Worm (Caenorhabditis elegans) whole organism, L1 larva: Measurements from ENCODE around the gene sek-3.
A peak's percentile ranks its signal among the peaks of the same experiment; 100 is the strongest.

Experiments used
- C34B4.2 ChIP-seq: sonication (generic microtip); optimal IDR thresholded peaks from 2 replicates; lab custom pipeline; 2017; ENCODE audit warnings: mild to moderate bottlenecking, missing genetic modification characterization, missing compliant biosample characterization
- aly-2 ChIP-seq: fragments of 150-350 bp; optimal IDR thresholded peaks from 2 replicates; lab custom pipeline; 2014; ENCODE audit warnings: missing biosample characterization, missing genetic modification characterization
- blmp-1 ChIP-seq: fragments of 150-350 bp; optimal IDR thresholded peaks from 2 replicates; lab custom pipeline; 2014; ENCODE audit warnings: missing biosample characterization, missing genetic modification characterization
- ces-1 ChIP-seq: fragments of 150-350 bp; optimal IDR thresholded peaks from 2 replicates; lab custom pipeline; 2014; ENCODE audit warnings: missing biosample characterization, missing genetic modification reagents, missing genetic modification characterization
- dpl-1 ChIP-seq, 3 experiments: fragments of 150-350 bp in 2 of 3; sonication (generic microtip) in 1 of 3; optimal IDR thresholded peaks; 2 replicates each; lab custom pipeline; 2014 to 2017; ENCODE audit warnings: missing biosample characterization in 3 of 3, missing genetic modification characterization in 3 of 3, missing genetic modification reagents in 3 of 3
- dsc-1 ChIP-seq: sonication (generic microtip); optimal IDR thresholded peaks from 2 replicates; lab custom pipeline; 2016; ENCODE audit warnings: mild to moderate bottlenecking, missing genetic modification characterization, missing compliant biosample characterization
- efl-1 ChIP-seq, 4 experiments: fragments of 150-350 bp; optimal IDR thresholded peaks in 3 of 4; peaks in 1 of 4; 1 replicate in 1 of 4; 2 replicates in 3 of 4; lab custom pipeline; 2014; ENCODE audit warnings: missing biosample characterization in 2 of 4, missing genetic modification characterization in 2 of 4, missing genetic modification reagents in 2 of 4
- efl-3 ChIP-seq: fragments of 200-800 bp; sonication (Bioruptor generic); optimal IDR thresholded peaks from 2 replicates; lab custom pipeline; 2018; ENCODE audit warnings: mild to moderate bottlenecking, missing genetic modification characterization, missing compliant biosample characterization
- egl-13 ChIP-seq: sonication (generic microtip); optimal IDR thresholded peaks from 2 replicates; lab custom pipeline; 2016; ENCODE audit warnings: missing genotype, missing genetic modification reagents, missing genetic modification characterization, missing compliant biosample characterization
- egl-27 ChIP-seq, 2 experiments: fragments of 150-350 bp in 1 of 2; sonication (generic microtip); optimal IDR thresholded peaks; 3 replicates each; lab custom pipeline; 2017 to 2018; ENCODE audit warnings: missing biosample characterization in 2 of 2, missing genetic modification characterization in 2 of 2, missing genetic modification reagents in 2 of 2
- elt-2 ChIP-seq: sonication (generic microtip); optimal IDR thresholded peaks from 2 replicates; lab custom pipeline; 2016; ENCODE audit warnings: missing genetic modification characterization, mild to moderate bottlenecking, inconsistent platforms, missing compliant biosample characterization, missing genetic modification reagents
- elt-3 ChIP-seq, 6 experiments: fragments of 150-350 bp in 1 of 6; sonication (generic microtip); optimal IDR thresholded peaks; 2 replicates each; lab custom pipeline; 2017 to 2018; ENCODE audit warnings: missing biosample characterization in 6 of 6, missing genetic modification characterization in 6 of 6, inconsistent platforms in 1 of 6
- fkh-10 ChIP-seq: sonication (generic microtip); optimal IDR thresholded peaks from 2 replicates; lab custom pipeline; 2017; ENCODE audit warnings: missing biosample characterization, missing genetic modification reagents, missing genetic modification characterization
- fkh-4 ChIP-seq: sonication (generic microtip); optimal IDR thresholded peaks from 2 replicates; lab custom pipeline; 2016; ENCODE audit warnings: missing compliant biosample characterization, missing genetic modification characterization, borderline replicate concordance
- fkh-8 ChIP-seq: sonication (generic microtip); optimal IDR thresholded peaks from 2 replicates; lab custom pipeline; 2016; ENCODE audit warnings: mild to moderate bottlenecking, missing genetic modification characterization, missing compliant biosample characterization
- fos-1 ChIP-seq: fragments of 150-350 bp; optimal IDR thresholded peaks from 2 replicates; lab custom pipeline; 2014; ENCODE audit warnings: missing biosample characterization, missing genetic modification characterization
- grh-1 ChIP-seq: fragments of 200-800 bp; sonication (Bioruptor generic); IDR thresholded peaks from 2 replicates; pipeline ENCODE4 v1.3.6; 2022; ENCODE audit warnings: missing genetic modification reagents, missing genetic modification characterization, missing compliant biosample characterization
- hlh-17 ChIP-seq: fragments of 200-800 bp; sonication (Bioruptor generic); optimal IDR thresholded peaks from 2 replicates; lab custom pipeline; 2018; ENCODE audit warnings: missing genetic modification characterization, mild to moderate bottlenecking, missing compliant biosample characterization, moderate library complexity, borderline replicate concordance
- hlh-4 ChIP-seq: sonication (generic microtip); optimal IDR thresholded peaks from 2 replicates; lab custom pipeline; 2016; ENCODE audit warnings: mild to moderate bottlenecking, missing genetic modification characterization, missing compliant biosample characterization
- hpl-2 ChIP-seq: fragments of 150-350 bp; optimal IDR thresholded peaks from 2 replicates; lab custom pipeline; 2014; ENCODE audit warnings: missing biosample characterization, missing genetic modification reagents, missing genetic modification characterization
- isw-1 ChIP-seq: fragments of 200-800 bp; sonication (Bioruptor generic); IDR thresholded peaks from 2 replicates; pipeline ENCODE4 v1.3.6; 2022; ENCODE audit warnings: missing genetic modification characterization, missing compliant biosample characterization
- lin-14 ChIP-seq: fragments of 200-800 bp; sonication (Bioruptor generic); optimal IDR thresholded peaks from 2 replicates; lab custom pipeline; 2018; ENCODE audit warnings: mild to moderate bottlenecking, missing genetic modification characterization, moderate library complexity, missing compliant biosample characterization
- lin-15B ChIP-seq: fragments of 150-350 bp; sonication (generic microtip); optimal IDR thresholded peaks from 3 replicates; lab custom pipeline; 2014; ENCODE audit warnings: missing biosample characterization, missing genetic modification characterization
- lin-35 ChIP-seq, 2 experiments: fragments of 150-350 bp; optimal IDR thresholded peaks; 2 replicates each; lab custom pipeline; 2014; ENCODE audit warnings: missing biosample characterization in 2 of 2, missing genetic modification characterization in 2 of 2, missing genetic modification reagents in 2 of 2
- lin-39 ChIP-seq: fragments of 150-350 bp; optimal IDR thresholded peaks from 2 replicates; lab custom pipeline; 2014; ENCODE audit warnings: missing biosample characterization, missing genetic modification reagents, missing genetic modification characterization
- lir-3 ChIP-seq: sonication (generic microtip); optimal IDR thresholded peaks from 2 replicates; lab custom pipeline; 2016; ENCODE audit warnings: mild to moderate bottlenecking, missing genetic modification characterization, moderate library complexity, missing compliant biosample characterization; ENCODE audit not compliant: poor library complexity
- lsy-2 ChIP-seq, 2 experiments: fragments of 150-350 bp; optimal IDR thresholded peaks; 2 replicates each; lab custom pipeline; 2014; ENCODE audit warnings: missing biosample characterization in 2 of 2, missing genetic modification characterization in 2 of 2
- mab-9 ChIP-seq: fragments of 200-800 bp; sonication (Bioruptor generic); IDR thresholded peaks from 2 replicates; pipeline ENCODE4 v1.3.6; 2022; ENCODE audit warnings: missing genetic modification reagents, missing genetic modification characterization, missing compliant biosample characterization
- mep-1 ChIP-seq: fragments of 150-350 bp; optimal IDR thresholded peaks from 2 replicates; lab custom pipeline; 2014; ENCODE audit warnings: missing biosample characterization, missing genetic modification characterization
- nhr-12 ChIP-seq: sonication (generic microtip); optimal IDR thresholded peaks from 2 replicates; lab custom pipeline; 2017; ENCODE audit warnings: missing biosample characterization, missing genetic modification characterization
- nhr-20 ChIP-seq: sonication (generic microtip); optimal IDR thresholded peaks from 2 replicates; lab custom pipeline; 2016; ENCODE audit warnings: mild to moderate bottlenecking, missing genetic modification characterization, missing compliant biosample characterization
- nhr-71 ChIP-seq: sonication (generic microtip); optimal IDR thresholded peaks from 2 replicates; lab custom pipeline; 2016; ENCODE audit warnings: mild to moderate bottlenecking, missing genetic modification characterization, moderate library complexity, missing compliant biosample characterization
- nhr-84 ChIP-seq: sonication (generic microtip); optimal IDR thresholded peaks from 2 replicates; lab custom pipeline; 2017; ENCODE audit warnings: missing biosample characterization, missing genetic modification characterization
- nhr-85 ChIP-seq: sonication (generic microtip); peaks from one replicate; lab custom pipeline; 2016; ENCODE audit warnings: missing genetic modification characterization, inconsistent platforms, missing compliant biosample characterization
- pag-3 ChIP-seq: sonication (generic microtip); optimal IDR thresholded peaks from 2 replicates; lab custom pipeline; 2017; ENCODE audit warnings: missing genetic modification characterization, mild to moderate bottlenecking, missing compliant biosample characterization, antibody characterized with exemption, borderline replicate concordance; ENCODE audit not compliant: insufficient read depth
- pax-3 ChIP-seq: fragments of 200-800 bp; sonication (Bioruptor generic); optimal IDR thresholded peaks from 2 replicates; lab custom pipeline; 2018; ENCODE audit warnings: mild to moderate bottlenecking, missing genetic modification characterization, moderate library complexity, missing compliant biosample characterization
- pqm-1 ChIP-seq: sonication (generic microtip); optimal IDR thresholded peaks from 3 replicates; lab custom pipeline; 2017; ENCODE audit warnings: missing biosample characterization, missing genetic modification characterization
- rnt-1 ChIP-seq: sonication (generic microtip); optimal IDR thresholded peaks from 2 replicates; lab custom pipeline; 2016; ENCODE audit warnings: mild to moderate bottlenecking, missing genetic modification characterization, moderate library complexity, missing compliant biosample characterization
- snu-23 ChIP-seq: sonication (generic microtip); optimal IDR thresholded peaks from 2 replicates; lab custom pipeline; 2016; ENCODE audit warnings: missing genetic modification characterization, missing compliant biosample characterization
- sox-4 ChIP-seq: sonication (generic microtip); optimal IDR thresholded peaks from 2 replicates; lab custom pipeline; 2016; ENCODE audit warnings: missing genetic modification characterization, missing compliant biosample characterization
- swsn-7 ChIP-seq: sonication (generic microtip); optimal IDR thresholded peaks from 2 replicates; lab custom pipeline; 2016; ENCODE audit warnings: missing genetic modification characterization, missing compliant biosample characterization
- tbx-2 ChIP-seq: sonication (generic microtip); optimal IDR thresholded peaks from 2 replicates; lab custom pipeline; 2016; ENCODE audit warnings: missing genetic modification characterization, missing compliant biosample characterization
- unc-130 ChIP-seq: fragments of 150-350 bp; optimal IDR thresholded peaks from 2 replicates; lab custom pipeline; 2017; ENCODE audit warnings: missing biosample characterization, missing genetic modification characterization, inconsistent platforms
- xbp-1 ChIP-seq: sonication (generic microtip); optimal IDR thresholded peaks from 2 replicates; lab custom pipeline; 2016; ENCODE audit warnings: missing genetic modification characterization, missing compliant biosample characterization
- zag-1 ChIP-seq: fragments of 150-350 bp; optimal IDR thresholded peaks from 2 replicates; lab custom pipeline; 2014; ENCODE audit warnings: missing biosample characterization, missing genetic modification characterization
- zip-4 ChIP-seq: fragments of 200-800 bp; sonication (Bioruptor generic); optimal IDR thresholded peaks from 2 replicates; lab custom pipeline; 2018; ENCODE audit warnings: mild to moderate bottlenecking, missing genetic modification characterization, moderate library complexity, missing compliant biosample characterization
- ztf-11 ChIP-seq, 2 experiments: sonication (generic microtip); optimal IDR thresholded peaks; 2 replicates each; lab custom pipeline; 2016 to 2017; ENCODE audit warnings: missing genetic modification characterization in 2 of 2, missing biosample characterization in 1 of 2, missing compliant biosample characterization in 1 of 2

The sek-3 gene

DNA sequence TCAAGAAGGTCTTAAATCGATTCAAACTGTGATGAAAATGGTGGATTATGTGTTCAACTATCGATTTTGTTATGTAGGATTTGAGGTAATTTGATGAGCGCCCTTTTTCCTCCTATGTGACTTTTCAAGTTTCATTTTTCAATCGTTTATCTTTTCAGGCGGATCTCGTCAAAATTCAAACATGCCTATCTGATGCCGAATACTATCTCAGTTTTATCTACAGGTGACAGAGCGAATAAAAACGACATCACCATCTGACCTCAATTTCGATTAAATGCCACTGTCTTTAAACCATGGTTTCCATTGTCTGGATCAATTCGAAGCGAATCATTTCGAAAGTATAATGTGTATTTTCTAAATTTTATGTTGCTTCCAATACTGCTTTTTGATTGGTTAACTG lies 44.1 kb downstream of the sek-3 start:
- TF ChIP-seq blmp-1 (tag; lab: Kevin White, UChicago) (peak; percentile 74), pax-3 (tag; lab: Kevin White, UChicago) (no peak), egl-13 (tag; lab: Kevin White, UChicago) (no peak), fkh-8 (no peak), xbp-1 (tag; lab: Kevin White, UChicago) (no peak), efl-1 (optimal IDR thresholded peaks at IDR 0.05; lab: Kevin White, UChicago) (no peak), efl-1 (GFP tag; optimal IDR thresholded peaks at IDR 0.05 in 1 of 2; lab: Kevin White, UChicago) (no peak), mep-1 (tag; lab: Kevin White, UChicago) (peak; percentile 18), nhr-85 (tag; lab: Kevin White, UChicago) (peak; percentile 78), pqm-1 (tag; lab: Kevin White, UChicago) (no peak), nhr-71 (no peak), swsn-7 (no peak)

DNA sequence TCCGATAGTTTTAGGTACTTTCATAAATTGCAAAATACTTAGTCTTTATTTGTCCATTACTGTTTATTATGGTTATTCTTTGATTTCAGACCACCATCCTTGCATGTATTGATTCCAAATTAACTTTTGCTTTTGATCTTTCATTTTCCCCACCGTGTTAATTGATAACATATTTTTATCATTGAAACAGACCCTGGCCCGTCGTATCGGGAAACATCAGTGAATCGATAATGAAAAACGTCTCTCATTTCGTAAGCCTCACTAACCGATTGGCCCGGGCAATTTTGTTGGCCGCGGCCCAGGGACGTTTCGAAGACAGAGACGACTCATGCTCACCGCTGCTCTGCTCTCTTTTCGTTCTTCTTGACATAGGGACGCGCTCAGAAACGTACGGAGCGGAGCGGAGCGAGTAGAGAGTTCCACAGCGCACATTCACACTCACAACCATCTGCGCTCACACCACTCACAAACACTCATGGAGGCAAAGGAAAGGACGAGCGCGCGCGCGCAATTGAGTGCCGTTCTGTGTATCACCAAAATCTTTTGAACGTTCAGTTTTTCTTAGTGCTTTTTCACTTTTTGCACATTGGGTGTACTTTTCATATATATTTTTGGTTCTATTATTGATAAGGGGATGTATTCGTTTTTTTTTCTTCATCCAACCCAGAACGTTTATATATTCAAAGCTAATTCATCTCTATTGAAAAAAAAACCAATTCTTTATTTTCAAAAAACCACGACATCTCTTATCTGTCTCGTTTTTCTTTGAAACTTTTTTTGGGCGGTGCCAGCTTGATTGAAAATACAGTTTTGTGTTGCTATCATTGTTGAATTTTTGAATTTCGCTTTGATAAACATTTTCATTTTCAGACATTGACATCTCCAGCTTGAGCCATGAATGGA lies 46.3 kb downstream of the sek-3 start, which contains the start of gene C24H10.2:
Gene C24H10.2 (plus strand): TSS at position 853 of the 903 bp plus-strand sequence.
- no peak for TF ChIP-seq lin-15B (tag; lab: Kevin White, UChicago)
- no peak for TF ChIP-seq nhr-84 (tag; lab: Kevin White, UChicago)
- TF ChIP-seq fos-1 (tag; lab: Kevin White, UChicago): no peak
- no peak for TF ChIP-seq hlh-4 (tag; lab: Kevin White, UChicago)
- no peak for TF ChIP-seq ces-1 (GFP tag; lab: Kevin White, UChicago)
- TF ChIP-seq nhr-20 (tag; lab: Kevin White, UChicago): peak; percentile 34
- TF ChIP-seq lin-39 (tag; lab: Kevin White, UChicago): no peak
- TF ChIP-seq lir-3 (tag; lab: Kevin White, UChicago): no peak
- no peak for TF ChIP-seq egl-27 (tag; optimal IDR thresholded peaks at IDR 0.05; lab: Kevin White, UChicago)
- TF ChIP-seq fkh-10 (GFP tag; lab: Kevin White, UChicago): peak; percentile 48
- no peak for TF ChIP-seq efl-3 (GFP tag; lab: Kevin White, UChicago)
- no peak for TF ChIP-seq isw-1
- TF ChIP-seq fkh-8: no peak
- TF ChIP-seq rnt-1 (tag; lab: Kevin White, UChicago): peak; percentile 56
- no peak for TF ChIP-seq hlh-17 (GFP tag; lab: Kevin White, UChicago)
- no peak for TF ChIP-seq nhr-12 (tag; lab: Kevin White, UChicago)
- TF ChIP-seq efl-1 (optimal IDR thresholded peaks at IDR 0.05; lab: Kevin White, UChicago): peak in 1 of 2 experiments; percentile 4
- peak in 1 of 2 experiments; percentile 3 for TF ChIP-seq efl-1 (GFP tag; optimal IDR thresholded peaks at IDR 0.05 in 1 of 2; lab: Kevin White, UChicago)
- TF ChIP-seq dpl-1 (GFP tag; optimal IDR thresholded peaks at IDR 0.05; lab: Kevin White, UChicago): peak in 1 of 3 experiments; percentile 20
- no peak for TF ChIP-seq grh-1
- TF ChIP-seq snu-23: peak; percentile 56
- TF ChIP-seq mep-1 (tag; lab: Kevin White, UChicago): no peak
- no peak for TF ChIP-seq zag-1
- no peak for TF ChIP-seq elt-3 (tag; optimal IDR thresholded peaks at IDR 0.05; lab: Kevin White, UChicago)
- TF ChIP-seq unc-130: no peak
- peak; percentile 13 for TF ChIP-seq dsc-1 (tag; lab: Kevin White, UChicago)
- TF ChIP-seq fkh-4 (tag; lab: Kevin White, UChicago): no peak
- TF ChIP-seq sox-4 (tag; lab: Kevin White, UChicago): no peak
- no peak for TF ChIP-seq aly-2 (tag; lab: Kevin White, UChicago)
- TF ChIP-seq lin-14 (GFP tag; lab: Kevin White, UChicago): peak; percentile 83
- TF ChIP-seq lsy-2 (tag; optimal IDR thresholded peaks at IDR 0.05; lab: Kevin White, UChicago): peak in 1 of 2 experiments; percentile 48
- TF ChIP-seq elt-2 (tag; lab: Kevin White, UChicago): peak; percentile 55
- TF ChIP-seq hpl-2: no peak
- peak in 1 of 2 experiments; percentile 32 for TF ChIP-seq lin-35 (GFP tag; optimal IDR thresholded peaks at IDR 0.05; lab: Kevin White, UChicago)
- TF ChIP-seq zip-4 (GFP tag; lab: Kevin White, UChicago): no peak
- no peak for TF ChIP-seq pag-3
- peak; percentile 1 for TF ChIP-seq tbx-2 (tag; lab: Kevin White, UChicago)
- TF ChIP-seq ztf-11 (tag; optimal IDR thresholded peaks at IDR 0.05; lab: Kevin White, UChicago): no peak
- peak; percentile 15 for TF ChIP-seq blmp-1 (tag; lab: Kevin White, UChicago)
- no peak for TF ChIP-seq mab-9 (GFP tag; lab: Robert Waterston, UW)
- no peak for TF ChIP-seq C34B4.2
